Fruit fly (Drosophila melanogaster) whole organism, prepupa: Measurements from ENCODE around the gene CG1835.
"Not testable (repeated sequence)": the region's sequence is repeated elsewhere in the genome, so short reads cannot be mapped to it uniquely, and the experiment has no call there.

Experiments used
- CG10669 ChIP-seq: fragments of 200-800 bp; sonication (Bioruptor generic); optimal IDR thresholded peaks from 3 replicates; lab custom pipeline; 2018; ENCODE audit warnings: missing biosample characterization, mild to moderate bottlenecking, missing genetic modification characterization, moderate library complexity
- CG32006 ChIP-seq: fragments of 200-800 bp; sonication (Bioruptor generic); optimal IDR thresholded peaks from 3 replicates; lab custom pipeline; 2017; ENCODE audit warnings: missing biosample characterization, mild to moderate bottlenecking, missing genetic modification characterization
- Eip93F ChIP-seq: fragments of 200-800 bp; sonication (Bioruptor generic); optimal IDR thresholded peaks from 2 replicates; lab custom pipeline; 2016; ENCODE audit warnings: missing biosample characterization, mild to moderate bottlenecking, missing genetic modification characterization
- Gug ChIP-seq: fragments of 200-800 bp; sonication (Bioruptor generic); IDR thresholded peaks from 2 replicates; pipeline ENCODE4 v1.3.6; 2022; ENCODE audit warnings: missing biosample characterization, missing genetic modification characterization
- Hr38 ChIP-seq: sonication (Bioruptor generic); optimal IDR thresholded peaks from 2 replicates; lab custom pipeline; 2016; ENCODE audit warnings: missing biosample characterization, missing genetic modification characterization
- Hr4 ChIP-seq: fragments of 200-800 bp; sonication (Bioruptor generic); optimal IDR thresholded peaks from 3 replicates; lab custom pipeline; 2016; ENCODE audit warnings: missing biosample characterization, missing genetic modification characterization
- OdsH ChIP-seq: fragments of 200-800 bp; sonication (Bioruptor generic); optimal IDR thresholded peaks from 3 replicates; lab custom pipeline; 2016; ENCODE audit warnings: missing biosample characterization, missing genetic modification characterization
- Sox102F ChIP-seq: fragments of 200-800 bp; sonication (Bioruptor generic); optimal IDR thresholded peaks from 2 replicates; lab custom pipeline; 2016; ENCODE audit warnings: missing biosample characterization, mild to moderate bottlenecking, missing genetic modification characterization
- esn ChIP-seq: fragments of 200-800 bp; sonication (Bioruptor generic); optimal IDR thresholded peaks from 2 replicates; lab custom pipeline; 2016; ENCODE audit warnings: missing biosample characterization, mild to moderate bottlenecking, missing genetic modification characterization, moderate library complexity
- fd85E ChIP-seq: fragments of 200-800 bp; sonication (Bioruptor generic); optimal IDR thresholded peaks from 3 replicates; lab custom pipeline; 2016; ENCODE audit warnings: missing biosample characterization, missing genetic modification characterization
- net ChIP-seq: fragments of 200-800 bp; sonication (Bioruptor generic); optimal IDR thresholded peaks from 3 replicates; lab custom pipeline; 2016; ENCODE audit warnings: missing biosample characterization, missing genetic modification characterization
- topi ChIP-seq: fragments of 200-800 bp; sonication (Bioruptor generic); optimal IDR thresholded peaks from 3 replicates; lab custom pipeline; 2016; ENCODE audit warnings: missing biosample characterization, missing genetic modification characterization
- vri ChIP-seq: fragments of 200-800 bp; sonication (Bioruptor generic); optimal IDR thresholded peaks from 3 replicates; lab custom pipeline; 2016; ENCODE audit warnings: missing biosample characterization, mild to moderate bottlenecking, missing genetic modification characterization

DNA sequence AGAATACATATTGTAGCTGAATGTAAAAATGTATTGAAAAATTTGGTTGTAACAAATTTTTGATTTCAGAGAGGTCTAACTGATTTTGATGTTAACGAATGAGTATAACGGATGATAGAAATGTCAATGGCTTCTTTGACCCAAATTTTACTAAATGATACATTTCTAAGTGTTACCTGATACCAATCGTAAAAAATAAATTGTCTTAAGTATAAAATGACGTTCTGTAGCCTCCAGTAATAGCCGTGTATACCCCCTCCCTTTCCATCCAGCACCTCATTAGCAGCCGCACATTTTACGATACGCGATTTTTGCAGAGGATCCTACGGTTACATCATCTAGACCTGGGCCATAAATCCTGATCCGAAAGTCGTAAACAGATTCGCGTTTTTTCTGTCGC lies 15.2 kb downstream of the CG1835 start, which contains the start of gene hydra:
- TF ChIP-seq topi; Hr38 (GFP tag; lab: Kevin White, UChicago); net (GFP tag; lab: Kevin White, UChicago); Eip93F (GFP tag; lab: Kevin White, UChicago); vri (GFP tag; lab: Kevin White, UChicago); Hr4 (GFP tag; lab: Kevin White, UChicago); CG32006 (GFP tag; lab: Kevin White, UChicago); Sox102F (GFP tag; lab: Kevin White, UChicago); OdsH (GFP tag; lab: Kevin White, UChicago); esn (GFP tag; lab: Kevin White, UChicago); fd85E (GFP tag; lab: Kevin White, UChicago); CG10669 (GFP tag; lab: Kevin White, UChicago); Gug (GFP tag; lab: Robert Waterston, UW): not testable (repeated sequence)
